Fruit fly (Drosophila melanogaster): ENCODE data around the gene mRpS21.

mRpS21 gene

DNA sequence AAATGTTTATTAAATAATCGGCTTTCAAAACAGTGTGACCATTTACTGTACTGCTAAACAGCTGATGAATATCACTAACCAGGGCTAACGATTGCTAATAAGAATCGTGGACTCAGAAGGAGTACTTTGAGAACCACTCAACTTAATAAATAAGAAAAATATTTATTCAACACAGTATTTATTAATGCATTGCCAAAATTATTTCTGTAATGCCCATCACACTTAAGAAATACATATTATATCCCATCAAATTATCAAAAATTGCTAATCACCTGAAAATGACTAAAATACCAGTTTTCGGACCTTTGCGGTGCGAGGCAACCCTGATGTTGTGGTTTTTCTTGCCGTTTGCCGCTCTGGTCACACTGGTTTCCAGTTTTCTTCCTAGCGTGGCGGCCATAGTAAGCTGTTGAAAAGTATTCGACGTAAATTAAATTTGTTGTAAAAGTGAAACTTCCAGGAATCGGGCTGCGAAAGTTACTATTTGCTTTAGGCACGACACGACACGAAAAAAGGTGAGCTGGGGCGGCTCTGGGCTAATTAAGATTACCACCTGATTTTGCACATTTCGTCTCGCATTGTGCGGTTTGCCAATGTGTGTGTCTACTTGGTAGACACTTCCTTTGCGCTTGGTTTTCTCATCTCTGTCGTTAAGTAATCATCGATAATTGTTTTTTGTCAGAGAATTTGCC is at the start of gene mRpS21, which contains the start of gene Droj2 (continued):
- TF ChIP-seq CG11093 (GFP tag; IDR thresholded peaks at IDR 0.05): no peak
- peak; percentile 6 for TF ChIP-seq CG16863 (GFP tag; optimal IDR thresholded peaks at IDR 0.05)
- peak; percentile 65 for TF ChIP-seq Chrac-16 (GFP tag; optimal IDR thresholded peaks at IDR 0.05)
- TF ChIP-seq CG32772 (GFP tag; IDR thresholded peaks at IDR 0.05): no peak
- TF ChIP-seq Dp (GFP tag; optimal IDR thresholded peaks at IDR 0.05): peak; percentile 37
- no peak for TF ChIP-seq grn (GFP tag; optimal IDR thresholded peaks at IDR 0.05)
- TF ChIP-seq Hmr (GFP tag; optimal IDR thresholded peaks at IDR 0.05): peak; percentile 63
- no peak for TF ChIP-seq CG6813 (GFP tag; optimal IDR thresholded peaks at IDR 0.05)
- TF ChIP-seq CG4730 (GFP tag; IDR thresholded peaks at IDR 0.05): no peak
- TF ChIP-seq Fer2 (tag; optimal IDR thresholded peaks at IDR 0.05): peak; percentile 34
- no peak for TF ChIP-seq CG2889 (GFP tag; IDR thresholded peaks at IDR 0.05)
- TF ChIP-seq Xrp1 (GFP tag; IDR thresholded peaks at IDR 0.05): no peak
- TF ChIP-seq eyg (GFP tag; optimal IDR thresholded peaks at IDR 0.05): peak; percentile 7
- no peak for TF ChIP-seq CG15479 (GFP tag; optimal IDR thresholded peaks at IDR 0.05)
- no peak for TF ChIP-seq Awh (GFP tag; IDR thresholded peaks at IDR 0.05)
- TF ChIP-seq fd3F (GFP tag; optimal IDR thresholded peaks at IDR 0.05): peak; percentile 48
- TF ChIP-seq usp (GFP tag; optimal IDR thresholded peaks at IDR 0.05): no peak
- TF ChIP-seq hb (GFP tag; IDR thresholded peaks at IDR 0.05; ENCODE audit: partially characterized antibody): no peak
- no peak for TF ChIP-seq so (GFP tag; IDR thresholded peaks at IDR 0.05)
- TF ChIP-seq sob (GFP tag; IDR thresholded peaks at IDR 0.05): peak; percentile 59
- peak; percentile 17 for TF ChIP-seq CrebB (tag; optimal IDR thresholded peaks at IDR 0.05)
- peak; percentile 50 for TF ChIP-seq CG34376 (GFP tag; optimal IDR thresholded peaks at IDR 0.05)
- no peak for TF ChIP-seq kah (GFP tag; optimal IDR thresholded peaks at IDR 0.05)
- TF ChIP-seq fd96Cb (tag; optimal IDR thresholded peaks at IDR 0.05): peak; percentile 35
- TF ChIP-seq sc (optimal IDR thresholded peaks at IDR 0.05): no peak
- no peak for TF ChIP-seq sc (GFP tag; optimal IDR thresholded peaks at IDR 0.05)
- TF ChIP-seq row (GFP tag; IDR thresholded peaks at IDR 0.05): peak; percentile 88
- TF ChIP-seq chm (GFP tag; IDR thresholded peaks at IDR 0.05): no peak
- no peak for TF ChIP-seq org-1 (GFP tag; optimal IDR thresholded peaks at IDR 0.05)
- TF ChIP-seq Jarid2 (GFP tag; optimal IDR thresholded peaks at IDR 0.05): peak; percentile 29
- no peak for TF ChIP-seq CG7963 (GFP tag; IDR thresholded peaks at IDR 0.05; ENCODE audit: partially characterized antibody)
- TF ChIP-seq Hr3 (GFP tag; optimal IDR thresholded peaks at IDR 0.05): peak; percentile 41
- no peak for TF ChIP-seq Lim3 (GFP tag; IDR thresholded peaks at IDR 0.05)
- TF ChIP-seq CG10543 (GFP tag; optimal IDR thresholded peaks at IDR 0.05): peak; percentile 81
- no peak for TF ChIP-seq Trl (optimal IDR thresholded peaks at IDR 0.05)
- peak; percentile 29 for TF ChIP-seq Trl (GFP tag; optimal IDR thresholded peaks at IDR 0.05)
- no peak for TF ChIP-seq pnt (GFP tag; optimal IDR thresholded peaks at IDR 0.05)
- no peak for TF ChIP-seq zen2 (GFP tag; IDR thresholded peaks at IDR 0.05; ENCODE audit: partially characterized antibody)
- TF ChIP-seq corto (GFP tag; optimal IDR thresholded peaks at IDR 0.05): no peak
- TF ChIP-seq CG9437 (GFP tag; optimal IDR thresholded peaks at IDR 0.05): peak; percentile 20
- TF ChIP-seq ind (GFP tag; optimal IDR thresholded peaks at IDR 0.05): peak; percentile 63
- TF ChIP-seq Dref (GFP tag; IDR thresholded peaks at IDR 0.05): 0 out of 2 replicates have a peak, but pooled peaks have one; percentile 28
- TF ChIP-seq HmgD (GFP tag; optimal IDR thresholded peaks at IDR 0.05): no peak
- TF ChIP-seq CG6175 (GFP tag; IDR thresholded peaks at IDR 0.05): no peak
- TF ChIP-seq CG6654 (GFP tag; optimal IDR thresholded peaks at IDR 0.05): no peak
- TF ChIP-seq CoRest (tag; optimal IDR thresholded peaks at IDR 0.05): peak; percentile 82
- TF ChIP-seq CG10462 (GFP tag; optimal IDR thresholded peaks at IDR 0.05): no peak
- no peak for TF ChIP-seq CG17568 (GFP tag; optimal IDR thresholded peaks at IDR 0.05)
- no peak for TF ChIP-seq Oaz (GFP tag; IDR thresholded peaks at IDR 0.05)
- TF ChIP-seq CG8478 (optimal IDR thresholded peaks at IDR 0.05): no peak
- TF ChIP-seq CG16779 (GFP tag; IDR thresholded peaks at IDR 0.05): no peak
- peak; percentile 0 for TF ChIP-seq wek (GFP tag; optimal IDR thresholded peaks at IDR 0.05)
